Worm (Caenorhabditis elegans) whole organism, L4 larva: ENCODE data around the gene sma-6.

Experiments
- F49E8.2 ChIP-seq: sonication (generic microtip); optimal IDR thresholded peaks from 2 replicates; lab custom pipeline; 2016; ENCODE audit warnings: missing compliant biosample characterization, mild to moderate bottlenecking, missing genetic modification characterization, borderline replicate concordance
- dmd-9 ChIP-seq: fragments of 200-800 bp; sonication (Bioruptor generic); IDR thresholded peaks from 2 replicates; pipeline ENCODE4 v1.3.6; 2022; ENCODE audit warnings: missing genetic modification reagents, missing genetic modification characterization, missing compliant biosample characterization
- lin-13 ChIP-seq: fragments of 150-350 bp; optimal IDR thresholded peaks from 2 replicates; lab custom pipeline; 2014; ENCODE audit warnings: missing biosample characterization, missing genetic modification reagents, missing genetic modification characterization
- lin-39 ChIP-seq: fragments of 150-350 bp; optimal IDR thresholded peaks from 2 replicates; lab custom pipeline; 2014; ENCODE audit warnings: missing biosample characterization, missing genetic modification reagents, missing genetic modification characterization
- lsy-2 ChIP-seq, 2 experiments: fragments of 150-350 bp in 1 of 2; sonication (generic microtip) in 1 of 2; optimal IDR thresholded peaks; 2 replicates each; lab custom pipeline; 2014 to 2017; ENCODE audit warnings: missing biosample characterization in 2 of 2, missing genetic modification characterization in 2 of 2
- nhr-28 ChIP-seq: fragments of 150-350 bp; optimal IDR thresholded peaks from 2 replicates; lab custom pipeline; 2014; ENCODE audit warnings: missing biosample characterization, missing genetic modification characterization
- set-16 ChIP-seq: fragments of 200-800 bp; sonication (Bioruptor generic); IDR thresholded peaks from 2 replicates; pipeline ENCODE4 v1.3.6; 2022; ENCODE audit warnings: missing genetic modification reagents, missing genetic modification characterization, missing compliant biosample characterization
- skn-1 ChIP-seq: fragments of 150-350 bp; optimal IDR thresholded peaks from 2 replicates; lab custom pipeline; 2014; ENCODE audit warnings: missing biosample characterization, missing genetic modification characterization
- unc-62 ChIP-seq, 3 experiments: fragments of 150-350 bp in 1 of 3; sonication (generic microtip); optimal IDR thresholded peaks in 2 of 3; peaks in 1 of 3; 1 replicate in 1 of 3; 2 replicates in 2 of 3; lab custom pipeline; 2014 to 2017; ENCODE audit warnings: missing biosample characterization in 3 of 3, missing genetic modification characterization in 3 of 3, missing genetic modification reagents in 3 of 3, missing genotype in 1 of 3
- ztf-11 ChIP-seq: fragments of 150-350 bp; optimal IDR thresholded peaks from 2 replicates; lab custom pipeline; 2014; ENCODE audit warnings: missing biosample characterization, missing genetic modification characterization

DNA sequence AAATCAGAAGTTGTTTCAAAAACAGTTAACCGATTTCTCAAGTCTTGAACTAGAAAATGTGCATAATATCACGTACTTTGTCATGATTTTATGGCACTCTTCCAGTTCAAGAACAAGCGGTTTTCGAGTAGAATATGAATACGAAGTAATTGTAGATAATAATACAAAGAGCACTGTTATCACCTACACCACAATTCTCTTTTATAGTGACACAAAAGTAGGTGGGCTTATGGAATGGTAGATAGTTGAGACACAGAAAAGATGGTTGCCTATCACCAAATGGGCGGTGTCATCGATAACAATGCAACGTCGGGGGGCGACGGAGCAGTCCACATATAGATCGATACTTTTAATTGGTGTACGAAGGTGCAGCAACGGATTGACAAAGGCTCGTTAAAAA lies 4.4 kb downstream of the sma-6 start:
- TF ChIP-seq nhr-28 (peak; percentile 97), unc-62 (GFP tag; optimal IDR thresholded peaks at IDR 0.05 in 1 of 2; lab: Kevin White, UChicago) (peak in 1 of 2 experiments; percentile 71), unc-62 (tag; optimal IDR thresholded peaks at IDR 0.05; lab: Kevin White, UChicago) (no peak), dmd-9 (GFP tag; lab: Robert Waterston, UW) (no peak), ztf-11 (tag; lab: Kevin White, UChicago) (no peak), lin-39 (tag; lab: Kevin White, UChicago) (no peak), skn-1 (no peak), lsy-2 (tag; optimal IDR thresholded peaks at IDR 0.05; lab: Kevin White, UChicago) (no peak), F49E8.2 (tag; lab: Kevin White, UChicago) (no peak), set-16 (no peak), lin-13 (GFP tag; lab: Kevin White, UChicago) (no peak)
